Worm (Caenorhabditis elegans): ENCODE data around the gene ssr-2.

ce11 chrX:2874598-2874997 lies 47.0 kb upstream of the ssr-2 start:
- TF ChIP-seq flh-1 (GFP tag; optimal IDR thresholded peaks at IDR 0.05) (no peak), elt-3 (tag; optimal IDR thresholded peaks at IDR 0.05) (no peak), pha-4 (tag; optimal IDR thresholded peaks at IDR 0.05) (no peak), sptf-1 (tag; optimal IDR thresholded peaks at IDR 0.05) (no peak)
